Fruit fly (Drosophila melanogaster) whole organism, embryonic: Measurements from ENCODE around the gene wds.

Source experiments
- Bgb ChIP-seq: fragments of 200-800 bp; sonication (Bioruptor generic); IDR thresholded peaks from 2 replicates; pipeline ENCODE4 v1.3.6; 2022; ENCODE audit warnings: missing biosample characterization, missing genetic modification characterization; ENCODE audit not compliant: partially characterized antibody
- CG10959 ChIP-seq: fragments of 200-800 bp; sonication (Bioruptor generic); IDR thresholded peaks from 2 replicates; pipeline ENCODE4 v1.3.6; 2022; ENCODE audit warnings: missing biosample characterization, missing genetic modification characterization
- CG13287 ChIP-seq: fragments of 200-800 bp; sonication (Bioruptor generic); IDR thresholded peaks from 2 replicates; pipeline ENCODE4 v1.3.6; 2022; ENCODE audit warnings: missing biosample characterization, missing genetic modification characterization; ENCODE audit not compliant: partially characterized antibody
- CG14710 ChIP-seq: fragments of 200-800 bp; sonication (Bioruptor generic); optimal IDR thresholded peaks from 3 replicates; lab custom pipeline; 2019; ENCODE audit warnings: missing biosample characterization, mild to moderate bottlenecking, missing genetic modification characterization, moderate library complexity
- CG1529 ChIP-seq: fragments of 200-800 bp; sonication (Bioruptor generic); optimal IDR thresholded peaks from 3 replicates; lab custom pipeline; 2018; ENCODE audit warnings: missing biosample characterization, missing genetic modification characterization
- CG17361 ChIP-seq: fragments of 200-800 bp; sonication (Bioruptor generic); IDR thresholded peaks from 3 replicates; pipeline ENCODE4 v1.3.6; 2022; ENCODE audit warnings: missing biosample characterization, missing genetic modification characterization
- CG17385 ChIP-seq: fragments of 200-800 bp; sonication (Bioruptor generic); optimal IDR thresholded peaks from 3 replicates; lab custom pipeline; 2018; ENCODE audit warnings: missing biosample characterization, mild to moderate bottlenecking, missing genetic modification characterization
- CG17802 ChIP-seq: fragments of 200-800 bp; sonication (Bioruptor generic); optimal IDR thresholded peaks from 2 replicates; lab custom pipeline; 2018; ENCODE audit warnings: missing biosample characterization, mild to moderate bottlenecking, missing genetic modification characterization, moderate library complexity
- CG2116 ChIP-seq: fragments of 200-800 bp; sonication (Bioruptor generic); optimal IDR thresholded peaks from 3 replicates; lab custom pipeline; 2018; ENCODE audit warnings: missing biosample characterization, mild to moderate bottlenecking, missing genetic modification characterization
- CG33213 ChIP-seq: fragments of 200-800 bp; sonication (Bioruptor generic); optimal IDR thresholded peaks from 3 replicates; lab custom pipeline; 2016; ENCODE audit warnings: missing biosample characterization, missing genetic modification characterization
- CoRest ChIP-seq: fragments of 200-800 bp; sonication (Bioruptor generic); optimal IDR thresholded peaks from 3 replicates; lab custom pipeline; 2018; ENCODE audit warnings: missing biosample characterization, mild to moderate bottlenecking, missing genetic modification characterization, moderate library complexity
- Dad ChIP-seq: fragments of 200-800 bp; sonication (Bioruptor generic); optimal IDR thresholded peaks from 3 replicates; lab custom pipeline; 2016; ENCODE audit warnings: missing biosample characterization, missing genetic modification characterization
- Dfd ChIP-seq, 2 experiments: fragments of >200 bp; optimal IDR thresholded peaks; 2 replicates each; lab custom pipeline; 2017; ENCODE audit warnings: missing biosample characterization in 2 of 2, missing genetic modification characterization in 2 of 2
- HHEX ChIP-seq: fragments of 200-800 bp; sonication (Bioruptor generic); optimal IDR thresholded peaks from 3 replicates; lab custom pipeline; 2017; ENCODE audit warnings: missing biosample characterization, mild to moderate bottlenecking, missing genetic modification characterization, missing genetic modification reagents
- HmgZ ChIP-seq: fragments of 200-800 bp; sonication (Bioruptor generic); optimal IDR thresholded peaks from 2 replicates; lab custom pipeline; 2018; ENCODE audit warnings: missing biosample characterization, mild to moderate bottlenecking, missing genetic modification characterization
- Hr3 ChIP-seq: fragments of 200-800 bp; sonication (Bioruptor generic); optimal IDR thresholded peaks from 3 replicates; lab custom pipeline; 2016; ENCODE audit warnings: missing biosample characterization, missing genetic modification characterization
- Hsf ChIP-seq: fragments of 200-800 bp; sonication (Bioruptor generic); optimal IDR thresholded peaks from 3 replicates; lab custom pipeline; 2016; ENCODE audit warnings: missing biosample characterization, missing genetic modification characterization
- Side ChIP-seq: fragments of 200-800 bp; sonication (Bioruptor generic); optimal IDR thresholded peaks from 2 replicates; lab custom pipeline; 2016; ENCODE audit warnings: missing biosample characterization, missing genetic modification characterization
- Sin3A ChIP-seq: fragments of >200 bp; optimal IDR thresholded peaks from 2 replicates; lab custom pipeline; 2018
- ase ChIP-seq: fragments of 200-800 bp; sonication (Bioruptor generic); IDR thresholded peaks from 3 replicates; pipeline ENCODE4 v1.3.6; 2022; ENCODE audit warnings: missing biosample characterization, missing genetic modification characterization
- bbx ChIP-seq: fragments of 200-800 bp; sonication (Bioruptor generic); IDR thresholded peaks from 2 replicates; pipeline ENCODE4 v1.3.6; 2022; ENCODE audit warnings: missing biosample characterization, missing genetic modification characterization; ENCODE audit not compliant: partially characterized antibody
- chm ChIP-seq: fragments of 200-800 bp; sonication (Bioruptor generic); IDR thresholded peaks from 2 replicates; pipeline ENCODE4 v1.3.6; 2022; ENCODE audit warnings: missing biosample characterization, missing genetic modification characterization
- ci ChIP-seq: fragments of 200-800 bp; sonication (Bioruptor generic); IDR thresholded peaks from 3 replicates; pipeline ENCODE4 v1.3.6; 2022; ENCODE audit warnings: missing biosample characterization, missing genetic modification characterization
- disco-r ChIP-seq: fragments of 200-800 bp; sonication (Bioruptor generic); optimal IDR thresholded peaks from 2 replicates; lab custom pipeline; 2016; ENCODE audit warnings: missing biosample characterization, missing genetic modification characterization
- dm ChIP-seq: fragments of 200-800 bp; sonication (Bioruptor generic); optimal IDR thresholded peaks from 3 replicates; lab custom pipeline; 2016; ENCODE audit warnings: missing biosample characterization, missing genetic modification characterization
- esg ChIP-seq: fragments of 200-800 bp; sonication (Bioruptor generic); conservative IDR thresholded peaks from 2 replicates; pipeline ENCODE4 v1.3.6; 2022; ENCODE audit warnings: missing biosample characterization, missing genetic modification characterization
- eve ChIP-seq, 2 experiments: fragments of >200 bp; optimal IDR thresholded peaks; 2 replicates each; lab custom pipeline; 2017; ENCODE audit warnings: missing biosample characterization in 2 of 2, missing genetic modification characterization in 2 of 2
- fd96Cb ChIP-seq: fragments of 200-800 bp; sonication (Bioruptor generic); optimal IDR thresholded peaks from 2 replicates; lab custom pipeline; 2018; ENCODE audit warnings: missing biosample characterization, mild to moderate bottlenecking, missing genetic modification characterization, moderate library complexity
- gce ChIP-seq: fragments of 200-800 bp; sonication (Bioruptor generic); IDR thresholded peaks from 3 replicates; pipeline ENCODE4 v1.3.6; 2022; ENCODE audit warnings: missing biosample characterization, missing genetic modification characterization
- gt ChIP-seq: fragments of 200-800 bp; sonication (Bioruptor generic); IDR thresholded peaks from 2 replicates; pipeline ENCODE4 v1.3.6; 2022; ENCODE audit warnings: missing biosample characterization, missing genetic modification characterization
- insv ChIP-seq, 2 experiments: fragments of 200-800 bp; sonication (Bioruptor generic); optimal IDR thresholded peaks; 3 replicates each; lab custom pipeline; 2016 to 2018; ENCODE audit warnings: missing biosample characterization in 2 of 2, missing genetic modification characterization in 2 of 2
- klu ChIP-seq: fragments of 200-800 bp; sonication (Bioruptor generic); IDR thresholded peaks from 2 replicates; pipeline ENCODE4 v1.3.6; 2022; ENCODE audit warnings: missing biosample characterization, missing genetic modification characterization
- kni ChIP-seq: fragments of 200-800 bp; sonication (Bioruptor generic); optimal IDR thresholded peaks from 3 replicates; lab custom pipeline; 2017; ENCODE audit warnings: mild to moderate bottlenecking, missing biosample characterization, missing genetic modification reagents, missing genetic modification characterization
- lab ChIP-seq: fragments of 200-800 bp; sonication (Bioruptor generic); optimal IDR thresholded peaks from 3 replicates; lab custom pipeline; 2017; ENCODE audit warnings: missing biosample characterization, missing genetic modification characterization, mild to moderate bottlenecking, moderate library complexity, missing genetic modification reagents
- otp ChIP-seq: fragments of 200-800 bp; sonication (Bioruptor generic); IDR thresholded peaks from 3 replicates; pipeline ENCODE4, ENCODE4 v1.3.6; 2022; ENCODE audit warnings: missing biosample characterization, missing genetic modification characterization
- p53 ChIP-seq: fragments of 200-800 bp; sonication (Bioruptor generic); optimal IDR thresholded peaks from 2 replicates; lab custom pipeline; 2016; ENCODE audit warnings: missing biosample characterization, missing genetic modification characterization
- phol ChIP-seq: fragments of 200-800 bp; sonication (Bioruptor generic); optimal IDR thresholded peaks from 3 replicates; lab custom pipeline; 2018; ENCODE audit warnings: missing biosample characterization, mild to moderate bottlenecking, missing genetic modification characterization, moderate library complexity
- prd ChIP-seq, 3 experiments: fragments of >200 bp in 2 of 3; fragments of 200-800 bp in 1 of 3; sonication (Bioruptor generic) in 1 of 3; optimal IDR thresholded peaks in 2 of 3; IDR thresholded peaks in 1 of 3; 2 replicates in 2 of 3; 3 replicates in 1 of 3; pipeline versions ENCODE4 v1.3.6 to Lab custom; 2017 to 2022; ENCODE audit warnings: missing biosample characterization in 1 of 3, missing genetic modification characterization in 1 of 3
- ro ChIP-seq: fragments of 200-800 bp; sonication (Bioruptor generic); IDR thresholded peaks from 2 replicates; pipeline ENCODE4 v1.3.6; 2022; ENCODE audit warnings: missing biosample characterization, missing genetic modification characterization
- run ChIP-seq: fragments of 200-800 bp; sonication (Bioruptor generic); optimal IDR thresholded peaks from 3 replicates; lab custom pipeline; 2018; ENCODE audit warnings: missing biosample characterization, mild to moderate bottlenecking, missing genetic modification characterization
- sens ChIP-seq: fragments of 200-800 bp; sonication (Bioruptor generic); peaks from one replicate; lab custom pipeline; 2016; ENCODE audit warnings: missing biosample characterization, missing genetic modification characterization
- sisA ChIP-seq: fragments of 200-800 bp; sonication (Bioruptor generic); IDR thresholded peaks from 2 replicates; pipeline ENCODE4 v1.3.6; 2022; ENCODE audit warnings: missing biosample characterization, missing genetic modification characterization
- sna ChIP-seq: fragments of 200-800 bp; sonication (Bioruptor generic); IDR thresholded peaks from 2 replicates; pipeline ENCODE4 v1.3.6; 2022; ENCODE audit warnings: missing biosample characterization, missing genetic modification characterization; ENCODE audit not compliant: partially characterized antibody
- sqz ChIP-seq: fragments of 200-800 bp; sonication (Bioruptor generic); optimal IDR thresholded peaks from 3 replicates; lab custom pipeline; 2018; ENCODE audit warnings: missing biosample characterization, mild to moderate bottlenecking, missing genetic modification characterization
- stc ChIP-seq: fragments of 200-800 bp; sonication (Bioruptor generic); IDR thresholded peaks from 2 replicates; pipeline ENCODE4 v1.3.6; 2022; ENCODE audit warnings: missing biosample characterization, missing genetic modification characterization
- sug ChIP-seq: fragments of 200-800 bp; optimal IDR thresholded peaks from 2 replicates; lab custom pipeline; 2019; ENCODE audit warnings: missing biosample characterization, mild to moderate bottlenecking, missing genetic modification characterization, moderate library complexity
- tll ChIP-seq, 2 experiments: fragments of 200-800 bp in 1 of 2; fragments of >200 bp in 1 of 2; sonication (Bioruptor generic) in 1 of 2; optimal IDR thresholded peaks; 2 replicates each; lab custom pipeline; 2017 to 2019; ENCODE audit warnings: missing biosample characterization in 2 of 2, missing genetic modification characterization in 2 of 2, mild to moderate bottlenecking in 1 of 2, moderate library complexity in 1 of 2

Gene wds

DNA sequence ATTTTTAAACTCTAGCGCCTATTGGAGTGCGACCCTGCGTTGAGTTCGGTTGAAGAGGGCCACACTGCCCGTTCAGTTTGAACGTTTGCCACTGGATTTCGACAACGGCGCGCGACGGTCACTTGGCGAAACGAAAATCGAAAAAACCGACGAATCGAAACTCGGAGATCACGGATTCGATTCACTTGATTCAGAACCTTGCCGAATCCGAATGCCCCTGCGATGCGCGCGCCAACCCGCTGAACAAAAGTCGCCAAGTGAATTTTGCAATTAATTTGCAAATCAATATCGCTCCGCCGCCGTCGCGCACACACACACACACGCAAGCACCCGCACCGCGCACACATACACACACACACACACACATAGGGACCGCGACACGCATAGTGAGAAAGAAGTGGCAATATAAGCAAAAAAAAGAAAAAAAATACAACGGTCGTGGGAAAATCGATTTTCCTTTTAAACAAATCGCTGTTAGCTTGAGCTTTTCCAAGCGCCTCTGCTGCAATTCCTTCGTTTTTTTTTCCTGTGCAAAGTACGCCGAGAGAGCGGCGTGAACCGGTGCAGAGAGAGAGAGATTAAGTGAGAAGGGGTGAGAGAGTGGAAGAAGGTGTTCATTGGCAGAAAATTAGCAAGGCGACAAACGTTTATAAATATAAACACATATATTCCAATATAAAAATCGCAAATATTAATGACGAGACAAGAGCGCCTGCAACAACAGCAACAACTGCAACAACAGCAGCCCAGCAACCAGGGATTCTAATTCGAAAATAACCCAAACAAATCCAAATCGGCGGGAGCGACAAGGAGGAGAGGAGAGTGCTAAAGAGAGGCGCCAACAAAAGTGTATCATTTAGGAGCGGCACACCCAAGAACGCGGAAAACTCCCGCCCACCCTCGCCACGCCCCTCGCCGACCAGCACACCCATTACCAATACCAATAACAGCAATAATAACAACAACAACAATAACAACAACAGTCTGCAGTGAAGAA is 2.9 kb downstream of the wds start, which contains the start of gene egh (continued):
- peak; percentile 79 for TF ChIP-seq sens (GFP tag; lab: Kevin White, UChicago)
- TF ChIP-seq sna = 0 out of 2 replicates have a peak, but pooled peaks have one; percentile 12
- TF ChIP-seq insv (GFP tag; optimal IDR thresholded peaks at IDR 0.05; lab: Kevin White, UChicago) = peak in 1 of 2 experiments; percentile 60
- peak; percentile 52 for TF ChIP-seq HHEX (GFP tag; lab: Kevin White, UChicago)
- peak; percentile 19; the same call in 1 of the 2 replicates for TF ChIP-seq CG13287 (GFP tag; lab: Robert Waterston, UW)
- peak; percentile 74 for TF ChIP-seq CG14710
- TF ChIP-seq ro (GFP tag; lab: Robert Waterston, UW) = no peak
- peak; percentile 34 for TF ChIP-seq sug (tag; lab: Kevin White, UChicago)
- peak; percentile 40; the same call in 1 of the 2 replicates for TF ChIP-seq klu
- TF ChIP-seq prd (optimal IDR thresholded peaks at IDR 0.05; lab: Kevin White, UChicago) = no peak
- peak; percentile 61; the same call in 2 of the 3 replicates for TF ChIP-seq prd (GFP tag; IDR thresholded peaks at IDR 0.05; lab: Robert Waterston, UW)
- TF ChIP-seq Dfd (GFP tag; optimal IDR thresholded peaks at IDR 0.05; lab: Kevin White, UChicago) = peak in 1 of 2 experiments; percentile 58
- TF ChIP-seq HmgZ = peak; percentile 41
- no peak for TF ChIP-seq p53 (GFP tag; lab: Kevin White, UChicago)
- TF ChIP-seq kni (GFP tag; lab: Kevin White, UChicago) = no peak
- TF ChIP-seq gt (GFP tag; lab: Robert Waterston, UW) = no peak
- peak; percentile 30 for TF ChIP-seq Hsf
- peak; percentile 43 for TF ChIP-seq Sin3A (lab: Kevin White, UChicago)
- TF ChIP-seq run (tag; lab: Kevin White, UChicago) = no peak
- TF ChIP-seq sisA (GFP tag; lab: Robert Waterston, UW) = peak; percentile 26; the same call in 1 of the 2 replicates
- TF ChIP-seq esg (GFP tag; lab: Robert Waterston, UW) = peak; percentile 35; the same call in 1 of the 2 replicates
- peak; percentile 27 for TF ChIP-seq disco-r (GFP tag; lab: Kevin White, UChicago)
- peak; percentile 57 for TF ChIP-seq lab (GFP tag; lab: Kevin White, UChicago)
- no peak for TF ChIP-seq tll (GFP tag; optimal IDR thresholded peaks at IDR 0.05; lab: Kevin White, UChicago)
- no peak for TF ChIP-seq CG17361 (GFP tag; lab: Robert Waterston, UW)
- TF ChIP-seq Dad = peak; percentile 2
- no peak for TF ChIP-seq CG10959
- 0 out of 3 replicates have a peak, but pooled peaks have one; percentile 6 for TF ChIP-seq gce (GFP tag; lab: Robert Waterston, UW)
- no peak for TF ChIP-seq otp
- TF ChIP-seq fd96Cb = no peak
- TF ChIP-seq Bgb = peak; percentile 24; the same call in 1 of the 2 replicates
- TF ChIP-seq CG17802 (tag; lab: Kevin White, UChicago) = peak; percentile 6
- no peak for TF ChIP-seq CG1529 (GFP tag; lab: Kevin White, UChicago)
- peak; percentile 12 for TF ChIP-seq CG17385 (GFP tag; lab: Kevin White, UChicago)
- peak; percentile 14; the same call in 1 of the 2 replicates for TF ChIP-seq chm (GFP tag; lab: Robert Waterston, UW)
- peak; percentile 31; the same call in 1 of the 3 replicates for TF ChIP-seq ase (GFP tag; lab: Robert Waterston, UW)
- TF ChIP-seq CG2116 = peak; percentile 99
- peak; percentile 29 for TF ChIP-seq CG33213 (GFP tag; lab: Kevin White, UChicago)
- TF ChIP-seq bbx = peak; percentile 39
- TF ChIP-seq phol (tag; lab: Kevin White, UChicago) = peak; percentile 6
- TF ChIP-seq stc (GFP tag; lab: Robert Waterston, UW) = peak; percentile 41; the same call in 1 of the 2 replicates
- TF ChIP-seq dm (GFP tag; lab: Kevin White, UChicago) = peak; percentile 20
- peak; percentile 74 for TF ChIP-seq sqz (GFP tag; lab: Kevin White, UChicago)
- no peak for TF ChIP-seq ci (GFP tag; lab: Robert Waterston, UW)
- peak; percentile 50 for TF ChIP-seq Side (GFP tag; lab: Kevin White, UChicago)
- TF ChIP-seq eve (GFP tag; optimal IDR thresholded peaks at IDR 0.05; lab: Kevin White, UChicago) = no peak
- no peak for TF ChIP-seq Hr3
- TF ChIP-seq CoRest (tag; lab: Kevin White, UChicago) = no peak
